Worm (Caenorhabditis elegans) whole organism, young adult: ENCODE measurements around the gene nep-1.

Experiments used
- B0261.1 ChIP-seq: sonication (generic microtip); optimal IDR thresholded peaks from 2 replicates; lab custom pipeline; 2016; ENCODE audit warnings: mild to moderate bottlenecking, missing genetic modification characterization, moderate library complexity, missing compliant biosample characterization
- F33H1.4 ChIP-seq: fragments of 200-800 bp; sonication (Bioruptor generic); IDR thresholded peaks from 2 replicates; pipeline ENCODE4 v1.3.6; 2022; ENCODE audit warnings: missing genetic modification reagents, missing genetic modification characterization, missing compliant biosample characterization
- K11D2.4 ChIP-seq: fragments of 200-800 bp; sonication (Bioruptor generic); IDR thresholded peaks from 2 replicates; pipeline ENCODE4 v1.3.6; 2022; ENCODE audit warnings: missing genetic modification reagents, missing genetic modification characterization, missing compliant biosample characterization
- K12H6.12 ChIP-seq: fragments of 200-800 bp; sonication (Bioruptor generic); optimal IDR thresholded peaks from 2 replicates; lab custom pipeline; 2018; ENCODE audit warnings: mild to moderate bottlenecking, missing genetic modification characterization, missing compliant biosample characterization
- T07F8.4 ChIP-seq: sonication (generic microtip); optimal IDR thresholded peaks from 2 replicates; lab custom pipeline; 2016; ENCODE audit warnings: mild to moderate bottlenecking, missing genetic modification characterization, moderate library complexity, missing compliant biosample characterization
- aptf-3 ChIP-seq: fragments of 200-800 bp; sonication (Bioruptor generic); IDR thresholded peaks from 2 replicates; pipeline ENCODE4 v1.3.6; 2022; ENCODE audit warnings: missing genetic modification characterization, missing compliant biosample characterization
- atf-7 ChIP-seq: sonication (generic microtip); optimal IDR thresholded peaks from 2 replicates; lab custom pipeline; 2017; ENCODE audit warnings: mild to moderate bottlenecking, missing genetic modification characterization, missing compliant biosample characterization
- bed-1 ChIP-seq: fragments of 200-800 bp; sonication (Bioruptor generic); IDR thresholded peaks from 2 replicates; pipeline ENCODE4 v1.3.6; 2022; ENCODE audit warnings: missing genetic modification reagents, missing genetic modification characterization, missing compliant biosample characterization
- bed-2 ChIP-seq: fragments of 200-800 bp; sonication (Bioruptor generic); IDR thresholded peaks from 2 replicates; pipeline ENCODE4 v1.3.6; 2022; ENCODE audit warnings: missing genetic modification reagents, missing genetic modification characterization, missing compliant biosample characterization
- ceh-79 ChIP-seq: sonication (generic microtip); optimal IDR thresholded peaks from 2 replicates; lab custom pipeline; 2017; ENCODE audit warnings: mild to moderate bottlenecking, missing genetic modification characterization, missing compliant biosample characterization
- ceh-91 ChIP-seq: fragments of 200-800 bp; sonication (Bioruptor generic); IDR thresholded peaks from 2 replicates; pipeline ENCODE4 v1.3.6; 2022; ENCODE audit warnings: missing genetic modification reagents, missing genetic modification characterization, missing compliant biosample characterization
- dox-1 ChIP-seq: fragments of 200-800 bp; sonication (Bioruptor generic); IDR thresholded peaks from 2 replicates; pipeline ENCODE4 v1.3.6; 2022; ENCODE audit warnings: missing genetic modification reagents, missing genetic modification characterization, missing compliant biosample characterization
- dpl-1 ChIP-seq: fragments of 150-350 bp; optimal IDR thresholded peaks from 2 replicates; lab custom pipeline; 2014; ENCODE audit warnings: missing biosample characterization, missing genetic modification reagents, missing genetic modification characterization
- efl-1 ChIP-seq: fragments of 150-350 bp; optimal IDR thresholded peaks from 2 replicates; lab custom pipeline; 2014; ENCODE audit warnings: missing biosample characterization, missing genetic modification reagents, missing genetic modification characterization
- egl-18 ChIP-seq: fragments of 200-800 bp; sonication (Bioruptor generic); IDR thresholded peaks from 2 replicates; pipeline ENCODE4 v1.3.6; 2022; ENCODE audit warnings: missing genetic modification reagents, missing genetic modification characterization, missing compliant biosample characterization
- egl-44 ChIP-seq: fragments of 200-800 bp; sonication (Bioruptor generic); IDR thresholded peaks from 2 replicates; pipeline ENCODE4 v1.3.6; 2022; ENCODE audit warnings: missing genetic modification reagents, missing genetic modification characterization, missing compliant biosample characterization
- ets-4 ChIP-seq: fragments of 200-800 bp; sonication (Bioruptor generic); optimal IDR thresholded peaks from 2 replicates; lab custom pipeline; 2018; ENCODE audit warnings: mild to moderate bottlenecking, missing genetic modification characterization, missing compliant biosample characterization
- fkh-3 ChIP-seq: sonication (generic microtip); optimal IDR thresholded peaks from 2 replicates; lab custom pipeline; 2016; ENCODE audit warnings: mild to moderate bottlenecking, missing genetic modification characterization, missing compliant biosample characterization
- hlh-12 ChIP-seq: sonication (generic microtip); optimal IDR thresholded peaks from 2 replicates; lab custom pipeline; 2016; ENCODE audit warnings: missing genetic modification characterization, missing compliant biosample characterization
- hsf-1 ChIP-seq: fragments of 200-800 bp; sonication (Bioruptor generic); IDR thresholded peaks from 2 replicates; pipeline ENCODE4 v1.3.6; 2022; ENCODE audit warnings: missing genetic modification reagents, missing genetic modification characterization, missing compliant biosample characterization
- lin-26 ChIP-seq: fragments of 200-800 bp; sonication (Bioruptor generic); IDR thresholded peaks from 2 replicates; pipeline ENCODE4 v1.3.6; 2022; ENCODE audit warnings: missing genetic modification reagents, missing genetic modification characterization, missing compliant biosample characterization
- lsl-1 ChIP-seq: fragments of 200-800 bp; sonication (Bioruptor generic); optimal IDR thresholded peaks from 2 replicates; lab custom pipeline; 2018; ENCODE audit warnings: mild to moderate bottlenecking, missing genetic modification characterization, moderate library complexity, missing compliant biosample characterization
- madf-10 ChIP-seq: sonication (generic microtip); optimal IDR thresholded peaks from 2 replicates; lab custom pipeline; 2016; ENCODE audit warnings: mild to moderate bottlenecking, missing genetic modification characterization, missing compliant biosample characterization
- madf-6 ChIP-seq: fragments of 200-800 bp; sonication (Bioruptor generic); IDR thresholded peaks from 2 replicates; pipeline ENCODE4 v1.3.6; 2022; ENCODE audit warnings: missing genetic modification reagents, missing genetic modification characterization, missing compliant biosample characterization
- madf-8 ChIP-seq: fragments of 200-800 bp; sonication (Bioruptor generic); conservative IDR thresholded peaks from 2 replicates; pipeline ENCODE4 v1.3.6; 2022; ENCODE audit warnings: missing genetic modification reagents, missing genetic modification characterization, missing compliant biosample characterization
- mes-4 ChIP-seq: sonication (generic microtip); optimal IDR thresholded peaks from 2 replicates; lab custom pipeline; 2016; ENCODE audit warnings: missing genotype, missing genetic modification characterization, missing compliant biosample characterization
- nfya-1 ChIP-seq: sonication (generic microtip); optimal IDR thresholded peaks from 2 replicates; lab custom pipeline; 2017; ENCODE audit warnings: antibody characterized with exemption, missing compliant biosample characterization, missing genetic modification characterization, borderline replicate concordance; ENCODE audit not compliant: insufficient read depth
- nfya-2 ChIP-seq: fragments of 200-800 bp; sonication (Bioruptor generic); IDR thresholded peaks from 2 replicates; pipeline ENCODE4 v1.3.6; 2022; ENCODE audit warnings: missing genetic modification reagents, missing genetic modification characterization, missing compliant biosample characterization
- nfyb-1 ChIP-seq: fragments of 200-800 bp; sonication (Bioruptor generic); IDR thresholded peaks from 2 replicates; pipeline ENCODE4 v1.3.6; 2022; ENCODE audit warnings: missing genetic modification reagents, missing genetic modification characterization, missing compliant biosample characterization
- nhr-80 ChIP-seq: sonication (generic microtip); optimal IDR thresholded peaks from 2 replicates; lab custom pipeline; 2016; ENCODE audit warnings: missing genetic modification characterization, missing compliant biosample characterization
- nhr-90 ChIP-seq: sonication (generic microtip); optimal IDR thresholded peaks from 2 replicates; lab custom pipeline; 2016; ENCODE audit warnings: missing genotype, mild to moderate bottlenecking, missing genetic modification characterization, missing compliant biosample characterization
- pbrm-1 ChIP-seq: fragments of 200-800 bp; sonication (Bioruptor generic); IDR thresholded peaks from 2 replicates; pipeline ENCODE4 v1.3.6; 2022; ENCODE audit warnings: missing genetic modification reagents, missing genetic modification characterization, missing compliant biosample characterization
- pha-4 ChIP-seq: fragments of 150-350 bp; sonication (generic microtip); optimal IDR thresholded peaks from 2 replicates; lab custom pipeline; 2014; ENCODE audit warnings: missing biosample characterization, missing genetic modification reagents, missing genetic modification characterization
- rec-8 ChIP-seq, 2 experiments: sonication (generic microtip); optimal IDR thresholded peaks; 2 replicates each; lab custom pipeline; 2016; ENCODE audit warnings: mild to moderate bottlenecking in 2 of 2, missing genetic modification characterization in 2 of 2, missing genetic modification reagents in 2 of 2, missing genotype in 2 of 2, missing biosample characterization in 1 of 2, missing compliant biosample characterization in 1 of 2, moderate library complexity in 1 of 2
- sdz-38 ChIP-seq: sonication (generic microtip); optimal IDR thresholded peaks from 2 replicates; lab custom pipeline; 2016; ENCODE audit warnings: missing genotype, missing genetic modification characterization, missing compliant biosample characterization
- snpc-1.3 ChIP-seq: sonication (generic microtip); optimal IDR thresholded peaks from 2 replicates; lab custom pipeline; 2017; ENCODE audit warnings: missing genetic modification characterization, mild to moderate bottlenecking, missing compliant biosample characterization, antibody characterized with exemption, moderate library complexity, missing genotype, missing genetic modification reagents; ENCODE audit not compliant: insufficient read depth
- somi-1 ChIP-seq: fragments of 200-800 bp; sonication (Bioruptor generic); optimal IDR thresholded peaks from 2 replicates; lab custom pipeline; 2018; ENCODE audit warnings: mild to moderate bottlenecking, missing genetic modification characterization, missing compliant biosample characterization
- xnd-1 ChIP-seq: sonication (generic microtip); optimal IDR thresholded peaks from 2 replicates; lab custom pipeline; 2016; ENCODE audit warnings: missing genotype, missing genetic modification reagents, missing genetic modification characterization, missing compliant biosample characterization
- zfh-2 ChIP-seq: fragments of 200-800 bp; sonication (Bioruptor generic); conservative IDR thresholded peaks from 2 replicates; pipeline ENCODE4 v1.3.6; 2022; ENCODE audit warnings: missing genetic modification reagents, missing genetic modification characterization, missing compliant biosample characterization
- ztf-18 ChIP-seq: sonication (generic microtip); optimal IDR thresholded peaks from 2 replicates; lab custom pipeline; 2016; ENCODE audit warnings: missing genotype, mild to moderate bottlenecking, missing genetic modification characterization, missing compliant biosample characterization
- ztf-25 ChIP-seq: fragments of 200-800 bp; sonication (Bioruptor generic); IDR thresholded peaks from 2 replicates; pipeline ENCODE4 v1.3.6; 2022; ENCODE audit warnings: missing genetic modification reagents, missing genetic modification characterization, missing compliant biosample characterization
- ztf-28 ChIP-seq: fragments of 200-800 bp; sonication (Bioruptor generic); IDR thresholded peaks from 2 replicates; pipeline ENCODE4 v1.3.6; 2022; ENCODE audit warnings: missing genetic modification reagents, missing genetic modification characterization, missing compliant biosample characterization
- ztf-6 ChIP-seq: fragments of 200-800 bp; sonication (Bioruptor generic); IDR thresholded peaks from 2 replicates; pipeline ENCODE4 v1.3.6; 2022; ENCODE audit warnings: missing genetic modification reagents, missing genetic modification characterization, missing compliant biosample characterization

Gene nep-1

ce11 chrII:11657079-11657478 lies at the start of gene nep-1:
Gene nep-1 (minus strand): TSS chrII:11657179.
- TF ChIP-seq snpc-1.3 (tag; lab: Kevin White, UChicago), result no peak
- no peak for TF ChIP-seq hlh-12 (tag; lab: Kevin White, UChicago)

ce11 chrII:11705787-11706186 lies 48.8 kb upstream of the nep-1 start, which contains the start of gene VF13D12L.3:
Gene VF13D12L.3 (plus strand): TSS chrII:11706009.
- TF ChIP-seq nhr-80 (tag; lab: Kevin White, UChicago) (peak; percentile 60), ets-4 (GFP tag; lab: Kevin White, UChicago) (no peak), hsf-1 (GFP tag; lab: Robert Waterston, UW) (0 out of 2 replicates have a peak, but pooled peaks have one; percentile 10)

ce11 chrII:11700635-11701034 lies 43.7 kb upstream of the nep-1 start:
- peak; percentile 77 for TF ChIP-seq madf-6 (GFP tag; lab: Robert Waterston, UW)
- TF ChIP-seq nfya-1 (tag; lab: Kevin White, UChicago), result no peak
- TF ChIP-seq ceh-91, result peak; percentile 16; the same call in 1 of the 2 replicates
- TF ChIP-seq ztf-6 (GFP tag; lab: Robert Waterston, UW), result no peak
- TF ChIP-seq dpl-1 (GFP tag; lab: Kevin White, UChicago), result no peak
- TF ChIP-seq nfyb-1 (GFP tag; lab: Robert Waterston, UW), result no peak
- peak; percentile 81; the same call in 1 of the 2 replicates for TF ChIP-seq hsf-1 (GFP tag; lab: Robert Waterston, UW)
- TF ChIP-seq pha-4 (tag; lab: Kevin White, UChicago), result no peak
- TF ChIP-seq madf-8, result 0 out of 2 replicates have a peak, but pooled peaks have one; percentile 17
- peak; percentile 44 for TF ChIP-seq F33H1.4 (GFP tag; lab: Robert Waterston, UW)
- no peak for TF ChIP-seq nhr-90 (tag; lab: Kevin White, UChicago)
- no peak for TF ChIP-seq ztf-18 (tag; lab: Kevin White, UChicago)
- TF ChIP-seq efl-1, result peak; percentile 59
- TF ChIP-seq pbrm-1 (GFP tag; lab: Robert Waterston, UW), result no peak
- no peak for TF ChIP-seq K12H6.12
- no peak for TF ChIP-seq mes-4 (tag; lab: Kevin White, UChicago)
- no peak for TF ChIP-seq bed-2 (GFP tag; lab: Robert Waterston, UW)
- TF ChIP-seq ztf-28, result no peak
- no peak for TF ChIP-seq egl-18 (GFP tag; lab: Robert Waterston, UW)
- TF ChIP-seq somi-1 (GFP tag; lab: Kevin White, UChicago), result no peak
- no peak for TF ChIP-seq lin-26
- no peak for TF ChIP-seq sdz-38 (tag; lab: Kevin White, UChicago)
- TF ChIP-seq K11D2.4 (GFP tag; lab: Robert Waterston, UW), result no peak
- peak; percentile 31 for TF ChIP-seq xnd-1

- TF ChIP-seq zfh-2 (GFP tag; lab: Robert Waterston, UW), result 0 out of 2 replicates have a peak, but pooled peaks have one; percentile 33
- TF ChIP-seq aptf-3 (GFP tag; lab: Robert Waterston, UW), result 0 out of 2 replicates have a peak, but pooled peaks have one; percentile 28
- no peak for TF ChIP-seq efl-1
These were observed 43.2 kb upstream of the nep-1 start, which contains the start of gene inos-1 for ce11 chrII:11700200-11700599. Gene inos-1 (minus strand): TSS chrII:11700300.

- TF ChIP-seq lsl-1 (GFP tag; lab: Kevin White, UChicago), result no peak
- TF ChIP-seq rec-8 (tag; optimal IDR thresholded peaks at IDR 0.05; lab: Kevin White, UChicago), result no peak
- TF ChIP-seq dox-1 (GFP tag; lab: Robert Waterston, UW), result no peak
- TF ChIP-seq egl-18 (GFP tag; lab: Robert Waterston, UW), result no peak
- TF ChIP-seq fkh-3, result no peak
- TF ChIP-seq ztf-25 (GFP tag; lab: Robert Waterston, UW), result no peak
- no peak for TF ChIP-seq egl-44 (GFP tag; lab: Robert Waterston, UW)
- no peak for TF ChIP-seq ceh-91
- TF ChIP-seq B0261.1 (tag; lab: Kevin White, UChicago), result no peak
- TF ChIP-seq T07F8.4 (tag; lab: Kevin White, UChicago), result no peak
- TF ChIP-seq ztf-18 (tag; lab: Kevin White, UChicago), result no peak
- TF ChIP-seq nfya-2 (GFP tag; lab: Robert Waterston, UW), result no peak
- no peak for TF ChIP-seq snpc-1.3 (tag; lab: Kevin White, UChicago)
- no peak for TF ChIP-seq ceh-79 (tag; lab: Kevin White, UChicago)
- no peak for TF ChIP-seq madf-10 (tag; lab: Kevin White, UChicago)
- TF ChIP-seq atf-7 (tag; lab: Kevin White, UChicago), result no peak
- TF ChIP-seq bed-1 (GFP tag; lab: Robert Waterston, UW), result no peak
These were observed 38.9 kb upstream of the nep-1 start, which contains the start of gene xpf-1 for ce11 chrII:11695945-11696270. Gene xpf-1 (plus strand): TSS chrII:11696171.
